Worm (Caenorhabditis elegans) whole organism, L2 larva: ENCODE results near the gene fbxa-201.

Experiments
- C34F6.9 ChIP-seq: fragments of 150-350 bp; optimal IDR thresholded peaks from 2 replicates; lab custom pipeline; 2014; ENCODE audit warnings: missing biosample characterization, missing genetic modification characterization
- R02D3.7 ChIP-seq: fragments of 150-350 bp; optimal IDR thresholded peaks from 2 replicates; lab custom pipeline; 2014; ENCODE audit warnings: missing biosample characterization, missing genetic modification characterization
- Y55F3AM.14 ChIP-seq: fragments of 200-800 bp; sonication (Bioruptor generic); optimal IDR thresholded peaks from 2 replicates; lab custom pipeline; 2018; ENCODE audit warnings: mild to moderate bottlenecking, missing genetic modification characterization, missing compliant biosample characterization
- aly-2 ChIP-seq: fragments of 150-350 bp; optimal IDR thresholded peaks from 2 replicates; lab custom pipeline; 2014; ENCODE audit warnings: missing biosample characterization, missing genetic modification characterization
- ama-1 ChIP-seq: fragments of 150-350 bp; optimal IDR thresholded peaks from 2 replicates; lab custom pipeline; 2018; ENCODE audit warnings: inconsistent platforms
- blmp-1 ChIP-seq: sonication (generic microtip); optimal IDR thresholded peaks from 2 replicates; lab custom pipeline; 2017; ENCODE audit warnings: missing genetic modification characterization, mild to moderate bottlenecking, missing compliant biosample characterization, antibody characterized with exemption, moderate library complexity; ENCODE audit not compliant: insufficient read depth
- ceh-16 ChIP-seq: fragments of 150-350 bp; optimal IDR thresholded peaks from 2 replicates; lab custom pipeline; 2014; ENCODE audit warnings: missing biosample characterization, missing genetic modification characterization
- ceh-82 ChIP-seq: fragments of 150-350 bp; optimal IDR thresholded peaks from 2 replicates; lab custom pipeline; 2014; ENCODE audit warnings: missing biosample characterization, missing genetic modification characterization
- dmd-4 ChIP-seq: sonication (generic microtip); optimal IDR thresholded peaks from 2 replicates; lab custom pipeline; 2017; ENCODE audit warnings: missing biosample characterization, missing genetic modification characterization
- egl-27 ChIP-seq: sonication (generic microtip); optimal IDR thresholded peaks from 3 replicates; lab custom pipeline; 2017; ENCODE audit warnings: missing biosample characterization, missing genetic modification reagents, missing genetic modification characterization
- elt-1 ChIP-seq: fragments of 150-350 bp; optimal IDR thresholded peaks from 2 replicates; lab custom pipeline; 2014; ENCODE audit warnings: missing biosample characterization, missing genetic modification characterization
- fos-1 ChIP-seq: fragments of 150-350 bp; optimal IDR thresholded peaks from 2 replicates; lab custom pipeline; 2014; ENCODE audit warnings: missing biosample characterization, missing genetic modification characterization
- lin-11 ChIP-seq: fragments of 150-350 bp; sonication (generic microtip); optimal IDR thresholded peaks from 2 replicates; lab custom pipeline; 2014; ENCODE audit warnings: missing biosample characterization, missing genetic modification characterization, inconsistent platforms, mixed read lengths
- lin-13 ChIP-seq: fragments of 150-350 bp; optimal IDR thresholded peaks from 2 replicates; lab custom pipeline; 2014; ENCODE audit warnings: missing biosample characterization, missing genetic modification reagents, missing genetic modification characterization
- lin-39 ChIP-seq: fragments of 150-350 bp; optimal IDR thresholded peaks from 2 replicates; lab custom pipeline; 2014; ENCODE audit warnings: missing biosample characterization, missing genetic modification reagents, missing genetic modification characterization
- lsy-2 ChIP-seq, 2 experiments: fragments of 150-350 bp in 1 of 2; sonication (generic microtip) in 1 of 2; optimal IDR thresholded peaks; 2 replicates each; lab custom pipeline; 2014 to 2017; ENCODE audit warnings: missing biosample characterization in 2 of 2, missing genetic modification characterization in 2 of 2
- mab-5 ChIP-seq: fragments of 150-350 bp; optimal IDR thresholded peaks from 2 replicates; lab custom pipeline; 2014; ENCODE audit warnings: missing biosample characterization, missing genetic modification characterization
- mbf-1 ChIP-seq: sonication (generic microtip); optimal IDR thresholded peaks from 2 replicates; lab custom pipeline; 2017; ENCODE audit warnings: missing biosample characterization, missing genetic modification characterization
- mdl-1 ChIP-seq, 2 experiments: fragments of 150-350 bp in 1 of 2; sonication (generic microtip) in 1 of 2; optimal IDR thresholded peaks; 2 replicates each; lab custom pipeline; 2017; ENCODE audit warnings: missing biosample characterization in 2 of 2, missing genetic modification characterization in 2 of 2
- nhr-10 ChIP-seq: sonication (generic microtip); optimal IDR thresholded peaks from 2 replicates; lab custom pipeline; 2017; ENCODE audit warnings: missing biosample characterization, missing genetic modification characterization
- nhr-11 ChIP-seq: fragments of 150-350 bp; optimal IDR thresholded peaks from 2 replicates; lab custom pipeline; 2014; ENCODE audit warnings: missing biosample characterization, missing genetic modification characterization
- nhr-12 ChIP-seq: fragments of 150-350 bp; optimal IDR thresholded peaks from 2 replicates; lab custom pipeline; 2014; ENCODE audit warnings: missing biosample characterization, missing genetic modification characterization
- nhr-21 ChIP-seq: fragments of 150-350 bp; optimal IDR thresholded peaks from 2 replicates; lab custom pipeline; 2014; ENCODE audit warnings: missing biosample characterization, missing genetic modification characterization
- nhr-23 ChIP-seq: fragments of 150-350 bp; optimal IDR thresholded peaks from 2 replicates; lab custom pipeline; 2014; ENCODE audit warnings: missing biosample characterization, missing genetic modification reagents, missing genetic modification characterization
- nhr-237 ChIP-seq: fragments of 150-350 bp; optimal IDR thresholded peaks from 2 replicates; lab custom pipeline; 2014; ENCODE audit warnings: missing biosample characterization, missing genetic modification characterization
- nhr-25 ChIP-seq: fragments of 150-350 bp; sonication (generic microtip); optimal IDR thresholded peaks from 3 replicates; lab custom pipeline; 2014; ENCODE audit warnings: missing biosample characterization, missing genetic modification characterization
- nhr-6 ChIP-seq: fragments of 150-350 bp; optimal IDR thresholded peaks from 2 replicates; lab custom pipeline; 2014; ENCODE audit warnings: missing biosample characterization, missing genetic modification characterization
- nhr-77 ChIP-seq: fragments of 150-350 bp; optimal IDR thresholded peaks from 2 replicates; lab custom pipeline; 2014; ENCODE audit warnings: missing biosample characterization, missing genetic modification characterization
- peb-1 ChIP-seq: fragments of 150-350 bp; optimal IDR thresholded peaks from 2 replicates; lab custom pipeline; 2014; ENCODE audit warnings: missing biosample characterization, missing genetic modification characterization
- sem-4 ChIP-seq: fragments of 150-350 bp; optimal IDR thresholded peaks from 2 replicates; lab custom pipeline; 2014; ENCODE audit warnings: missing biosample characterization, missing genetic modification reagents, missing genetic modification characterization
- skn-1 ChIP-seq: sonication (generic microtip); optimal IDR thresholded peaks from 2 replicates; lab custom pipeline; 2017; ENCODE audit warnings: missing biosample characterization, missing genetic modification characterization
- sma-3 ChIP-seq: sonication (generic microtip); optimal IDR thresholded peaks from 2 replicates; lab custom pipeline; 2016; ENCODE audit warnings: missing genetic modification reagents, missing genetic modification characterization, missing compliant biosample characterization
- sma-9 ChIP-seq, 2 experiments: fragments of 150-350 bp in 1 of 2; sonication (generic microtip) in 1 of 2; optimal IDR thresholded peaks; 2 replicates each; lab custom pipeline; 2014 to 2016; ENCODE audit warnings: missing genetic modification characterization in 2 of 2, mild to moderate bottlenecking in 1 of 2, missing biosample characterization in 1 of 2, missing compliant biosample characterization in 1 of 2, missing genetic modification reagents in 1 of 2, moderate library complexity in 1 of 2
- unc-55 ChIP-seq: fragments of 150-350 bp; sonication (generic microtip); optimal IDR thresholded peaks from 3 replicates; lab custom pipeline; 2014; ENCODE audit warnings: missing biosample characterization, missing genetic modification reagents, missing genetic modification characterization
- ztf-1 ChIP-seq: fragments of 200-800 bp; sonication (Bioruptor generic); conservative IDR thresholded peaks from 2 replicates; pipeline ENCODE4 v1.3.6; 2022; ENCODE audit warnings: missing genetic modification characterization, missing compliant biosample characterization
- ztf-11 ChIP-seq: sonication (generic microtip); optimal IDR thresholded peaks from 2 replicates; lab custom pipeline; 2017; ENCODE audit warnings: missing biosample characterization, missing genetic modification characterization

fbxa-201 gene

DNA sequence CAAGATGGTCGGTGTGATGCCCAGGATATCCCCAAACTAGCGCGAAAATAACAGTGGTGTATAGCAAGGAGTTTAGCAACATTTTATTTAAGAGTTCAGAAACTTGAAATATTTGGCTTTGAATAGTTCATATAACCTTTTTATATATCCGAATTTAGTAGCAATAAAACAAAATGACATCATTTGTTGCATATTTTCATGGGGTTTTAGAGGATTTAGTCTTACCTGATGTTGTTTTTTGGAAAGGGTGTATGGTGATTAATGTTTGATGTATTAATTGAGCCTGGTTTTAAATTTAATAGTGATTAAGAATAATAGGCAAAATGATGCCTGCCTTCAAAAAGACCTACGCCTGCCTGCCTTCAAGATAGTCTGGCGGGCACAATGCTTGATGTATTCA lies 41.3 kb downstream of the fbxa-201 start, which contains the start of gene F59A7.2:
F59A7.2 (minus strand) TSS at position 101 of the 400 bp plus-strand sequence.
- TF ChIP-seq mab-5 (tag; lab: Kevin White, UChicago) (no peak), ztf-1 (GFP tag; lab: Robert Waterston, UW) (no peak), aly-2 (tag; lab: Kevin White, UChicago) (no peak), nhr-6 (no peak), mbf-1 (tag; lab: Kevin White, UChicago) (no peak), fos-1 (no peak), lin-11 (tag; lab: Kevin White, UChicago) (no peak), nhr-12 (no peak), nhr-10 (tag; lab: Kevin White, UChicago) (no peak), dmd-4 (tag; lab: Kevin White, UChicago) (no peak)
- TF ChIP-seq, all 48 proteins: peak for 0

- TF ChIP-seq nhr-6: no peak
- no peak for TF ChIP-seq lin-39 (tag; lab: Kevin White, UChicago)
- TF ChIP-seq lin-11 (tag; lab: Kevin White, UChicago): no peak
- no peak for TF ChIP-seq ama-1
- no peak for TF ChIP-seq nhr-77 (tag; lab: Kevin White, UChicago)
- TF ChIP-seq nhr-12: no peak
- no peak for TF ChIP-seq ceh-16 (tag; lab: Kevin White, UChicago)
- TF ChIP-seq elt-1 (tag; lab: Kevin White, UChicago): no peak
- TF ChIP-seq ztf-11 (tag; lab: Kevin White, UChicago): no peak
- TF ChIP-seq peb-1 (tag; lab: Kevin White, UChicago): no peak
- no peak for TF ChIP-seq R02D3.7 (tag; lab: Kevin White, UChicago)
- no peak for TF ChIP-seq blmp-1
- no peak for TF ChIP-seq mdl-1 (tag; optimal IDR thresholded peaks at IDR 0.05; lab: Kevin White, UChicago)
- no peak for TF ChIP-seq ztf-1 (GFP tag; lab: Robert Waterston, UW)
- no peak for TF ChIP-seq egl-27 (tag; lab: Kevin White, UChicago)
- TF ChIP-seq, all 48 proteins: peak for 0
Observed at ce11 chrV:2018689-2019088, 43.5 kb downstream of the fbxa-201 start, which contains the start of gene F59A7.14. Gene F59A7.14, plus strand, starts transcription at chrV:2018989.

- no peak for TF ChIP-seq mbf-1 (tag; lab: Kevin White, UChicago)
- TF ChIP-seq lin-39 (tag; lab: Kevin White, UChicago): no peak
- no peak for TF ChIP-seq nhr-10 (tag; lab: Kevin White, UChicago)
- no peak for TF ChIP-seq ceh-82 (tag; lab: Kevin White, UChicago)
- no peak for TF ChIP-seq blmp-1
- no peak for TF ChIP-seq sma-3 (GFP tag; lab: Kevin White, UChicago)
- no peak for TF ChIP-seq ztf-11 (tag; lab: Kevin White, UChicago)
- no peak for TF ChIP-seq nhr-6
- no peak for TF ChIP-seq unc-55 (GFP tag; lab: Kevin White, UChicago)
- TF ChIP-seq C34F6.9 (tag; lab: Kevin White, UChicago): no peak
- no peak for TF ChIP-seq lin-11 (tag; lab: Kevin White, UChicago)
- TF ChIP-seq nhr-25 (tag; lab: Kevin White, UChicago): no peak
- no peak for TF ChIP-seq dmd-4 (tag; lab: Kevin White, UChicago)
- no peak for TF ChIP-seq nhr-21 (tag; lab: Kevin White, UChicago)
- no peak for TF ChIP-seq sma-9 (GFP tag; optimal IDR thresholded peaks at IDR 0.05; lab: Kevin White, UChicago)
- TF ChIP-seq sma-9 (tag; optimal IDR thresholded peaks at IDR 0.05; lab: Kevin White, UChicago): no peak
- TF ChIP-seq nhr-23 (tag; lab: Kevin White, UChicago): no peak
- no peak for TF ChIP-seq nhr-12
- TF ChIP-seq R02D3.7 (tag; lab: Kevin White, UChicago): no peak
- no peak for TF ChIP-seq Y55F3AM.14 (GFP tag; lab: Kevin White, UChicago)
Observed at ce11 chrV:2021283-2021682, 46.1 kb downstream of the fbxa-201 start.

DNA sequence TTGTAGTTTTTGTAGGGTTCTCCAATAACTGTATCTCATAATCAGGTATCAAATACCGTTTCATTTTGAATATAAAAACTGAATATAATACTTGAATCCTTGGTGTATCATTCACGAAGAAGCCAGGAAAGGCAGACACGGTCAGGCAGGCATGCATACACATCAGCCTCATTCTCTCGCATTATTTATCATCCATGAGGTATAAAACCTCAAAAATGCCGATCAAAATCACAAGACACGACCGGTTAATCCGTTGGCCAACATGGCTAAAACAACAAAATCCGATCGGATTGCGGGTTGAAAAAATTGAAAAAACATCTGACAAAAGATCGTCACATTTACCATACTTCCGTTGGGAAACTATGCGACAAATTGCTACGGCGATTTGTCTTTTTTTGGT lies 47.2 kb downstream of the fbxa-201 start, which contains the start of gene F59A7.5:
F59A7.5 (plus strand) TSS at position 301 of the 400 bp plus-strand sequence.
- TF ChIP-seq egl-27 (tag; lab: Kevin White, UChicago) (no peak), Y55F3AM.14 (GFP tag; lab: Kevin White, UChicago) (no peak), lsy-2 (tag; optimal IDR thresholded peaks at IDR 0.05; lab: Kevin White, UChicago) (no peak), ztf-1 (GFP tag; lab: Robert Waterston, UW) (no peak), skn-1 (tag; lab: Kevin White, UChicago) (no peak), lin-39 (tag; lab: Kevin White, UChicago) (no peak), nhr-11 (tag; lab: Kevin White, UChicago) (no peak), nhr-12 (no peak), nhr-21 (tag; lab: Kevin White, UChicago) (no peak), ztf-11 (tag; lab: Kevin White, UChicago) (no peak), sem-4 (tag; lab: Kevin White, UChicago) (no peak), nhr-237 (no peak), lin-13 (no peak)
- TF ChIP-seq, all 48 proteins: peak for 0
